Worm (Caenorhabditis elegans): ENCODE data around the gene fbxb-14.

The fbxb-14 gene

DNA sequence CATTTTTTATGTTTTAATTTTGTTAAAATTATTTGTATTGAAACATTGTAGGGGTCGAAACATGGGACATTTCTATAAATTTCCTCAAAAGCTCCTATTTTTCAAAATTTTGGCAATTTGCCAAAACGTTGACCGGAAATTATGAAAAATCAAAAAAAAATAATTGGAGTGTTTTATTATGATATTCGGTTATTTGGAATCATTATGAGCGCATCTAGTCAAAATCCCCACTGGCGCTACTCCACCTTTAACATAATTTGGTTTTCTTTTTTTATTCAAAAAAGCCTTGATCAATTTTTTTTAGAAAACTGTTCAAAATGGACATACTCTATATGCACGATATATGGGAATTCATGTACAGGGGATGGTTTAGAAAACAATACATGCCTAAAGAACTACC lies 22.7 kb upstream of the fbxb-14 start, which contains the start of gene W04H10.2:
Gene W04H10.2, plus strand, starts transcription at position 301 of the 400 bp plus-strand sequence.
- no peak for TF ChIP-seq zag-1 (tag; optimal IDR thresholded peaks at IDR 0.05)

DNA sequence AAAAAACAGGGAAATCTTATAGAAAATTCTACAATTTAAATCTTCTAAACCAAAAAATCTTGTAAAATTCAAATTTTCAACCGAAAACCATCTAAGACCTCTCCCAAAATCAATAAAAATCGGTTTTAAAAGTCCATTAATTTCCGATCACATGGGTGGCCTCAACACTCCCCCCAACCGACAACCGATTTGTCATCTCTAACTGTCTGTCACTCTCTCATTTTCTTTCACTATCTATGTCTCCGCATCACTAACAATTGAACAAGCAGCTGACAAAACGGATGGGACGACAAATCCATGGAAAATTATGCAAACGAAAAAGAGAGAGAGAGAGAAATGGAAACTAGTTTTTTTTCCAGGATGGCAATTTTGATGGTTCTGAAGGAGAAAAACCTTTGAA lies 20.4 kb upstream of the fbxb-14 start:
- TF ChIP-seq unc-86 (tag; optimal IDR thresholded peaks at IDR 0.05) (peak; percentile 33), mef-2 (tag; optimal IDR thresholded peaks at IDR 0.05) (no peak), nhr-12 (tag; optimal IDR thresholded peaks at IDR 0.05) (no peak), hlh-4 (tag; optimal IDR thresholded peaks at IDR 0.05) (no peak), C16A3.4 (tag; optimal IDR thresholded peaks at IDR 0.05) (peak; percentile 42), unc-98 (GFP tag; IDR thresholded peaks at IDR 0.05) (no peak), skn-1 (tag; optimal IDR thresholded peaks at IDR 0.05) (peak; percentile 76), ceh-82 (tag; optimal IDR thresholded peaks at IDR 0.05) (peak in 1 of 3 experiments; percentile 56), Y116A8C.19 (tag; optimal IDR thresholded peaks at IDR 0.05; ENCODE audit: borderline replicate concordance) (no peak), irx-1 (tag; optimal IDR thresholded peaks at IDR 0.05) (peak; percentile 45), fkh-8 (tag; optimal IDR thresholded peaks at IDR 0.05) (peak; percentile 27), ztf-11 (tag; optimal IDR thresholded peaks at IDR 0.05) (peak in 1 of 2 experiments; percentile 4), sox-4 (tag; optimal IDR thresholded peaks at IDR 0.05) (no peak), mep-1 (tag; optimal IDR thresholded peaks at IDR 0.05) (peak; percentile 87), nhr-20 (tag; optimal IDR thresholded peaks at IDR 0.05) (peak; percentile 65), lin-15B (tag; optimal IDR thresholded peaks at IDR 0.05) (no peak), aha-1 (tag; optimal IDR thresholded peaks at IDR 0.05) (no peak), lin-39 (tag; optimal IDR thresholded peaks at IDR 0.05) (peak; percentile 88), blmp-1 (tag; optimal IDR thresholded peaks at IDR 0.05) (peak; percentile 70), sptf-1 (tag; optimal IDR thresholded peaks at IDR 0.05) (no peak), ceh-8 (GFP tag; optimal IDR thresholded peaks at IDR 0.05) (no peak), nhr-19 (GFP tag; conservative IDR thresholded peaks at IDR 0.05) (no peak), ets-5 (GFP tag; IDR thresholded peaks at IDR 0.05) (no peak), lin-14 (GFP tag; optimal IDR thresholded peaks at IDR 0.05) (peak; percentile 94), jun-1 (tag; optimal IDR thresholded peaks at IDR 0.05) (no peak), lir-3 (tag; optimal IDR thresholded peaks at IDR 0.05; ENCODE audit: poor library complexity) (peak; percentile 8), tlp-1 (tag; optimal IDR thresholded peaks at IDR 0.05) (no peak), dsc-1 (tag; optimal IDR thresholded peaks at IDR 0.05) (peak; percentile 21), lin-35 (GFP tag; optimal IDR thresholded peaks at IDR 0.05) (peak; percentile 48 to 63), unc-130 (tag; optimal IDR thresholded peaks at IDR 0.05) (no peak), lsy-2 (tag; optimal IDR thresholded peaks at IDR 0.05) (peak; percentile 66 to 74), vab-15 (tag; optimal IDR thresholded peaks at IDR 0.05) (no peak), nhr-76 (tag; optimal IDR thresholded peaks at IDR 0.05) (no peak), nhr-71 (tag; optimal IDR thresholded peaks at IDR 0.05) (peak; percentile 86), aly-2 (tag; optimal IDR thresholded peaks at IDR 0.05) (no peak), swsn-7 (tag; optimal IDR thresholded peaks at IDR 0.05) (peak; percentile 62), snu-23 (GFP tag; optimal IDR thresholded peaks at IDR 0.05) (peak; percentile 82), C04F5.9 (tag; optimal IDR thresholded peaks at IDR 0.05) (no peak), elt-3 (tag; optimal IDR thresholded peaks at IDR 0.05) (peak in 1 of 6 experiments; percentile 25), nhr-237 (tag; optimal IDR thresholded peaks at IDR 0.05) (no peak), nhr-77 (tag; optimal IDR thresholded peaks at IDR 0.05) (no peak), hlh-17 (GFP tag; optimal IDR thresholded peaks at IDR 0.05; ENCODE audit: borderline replicate concordance) (no peak), isw-1 (GFP tag; IDR thresholded peaks at IDR 0.05) (peak; percentile 22), pag-3 (tag; optimal IDR thresholded peaks at IDR 0.05; ENCODE audit: borderline replicate concordance, insufficient read depth) (no peak), zag-1 (tag; optimal IDR thresholded peaks at IDR 0.05) (no peak), zip-4 (GFP tag; optimal IDR thresholded peaks at IDR 0.05) (no peak), xbp-1 (tag; optimal IDR thresholded peaks at IDR 0.05) (peak; percentile 23), mab-9 (GFP tag; IDR thresholded peaks at IDR 0.05) (no peak), C34B4.2 (tag; optimal IDR thresholded peaks at IDR 0.05) (no peak), rnt-1 (tag; optimal IDR thresholded peaks at IDR 0.05) (peak; percentile 80), sup-37 (GFP tag; optimal IDR thresholded peaks at IDR 0.05) (no peak)
